Worm (Caenorhabditis elegans) whole organism, late embryonic: Measurements from ENCODE around the gene F32D1.7.

Experiments
- C08G9.2 ChIP-seq: sonication (generic microtip); optimal IDR thresholded peaks from 2 replicates; lab custom pipeline; 2016; ENCODE audit warnings: mild to moderate bottlenecking, missing genetic modification characterization, moderate library complexity, missing compliant biosample characterization
- K02D7.2 ChIP-seq: sonication (generic microtip); optimal IDR thresholded peaks from 2 replicates; lab custom pipeline; 2017; ENCODE audit warnings: mild to moderate bottlenecking, missing genetic modification characterization, missing compliant biosample characterization
- syd-9 ChIP-seq: sonication (generic microtip); optimal IDR thresholded peaks from 2 replicates; lab custom pipeline; 2016; ENCODE audit warnings: mild to moderate bottlenecking, missing genetic modification characterization, moderate library complexity, missing compliant biosample characterization

DNA sequence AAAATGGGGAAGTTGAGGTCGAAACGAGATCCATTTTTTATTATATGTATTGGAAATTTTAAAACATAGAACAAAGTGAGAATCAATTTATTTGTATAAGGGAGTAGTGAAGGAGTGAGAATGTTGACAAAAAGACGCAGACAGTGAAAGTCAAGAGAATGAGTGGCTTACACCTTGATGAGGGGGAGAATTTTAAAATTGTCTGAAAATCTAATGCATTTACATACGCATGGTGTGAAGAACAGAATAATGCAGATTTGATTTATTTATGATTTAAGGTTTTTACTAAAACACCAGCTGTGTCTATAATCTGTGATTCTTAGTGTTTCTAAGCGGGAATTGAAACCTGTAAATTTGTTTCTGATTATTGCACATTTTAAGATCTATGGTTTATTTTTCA, 50.6 kb downstream of the F32D1.7 start, which contains the start of gene nhr-125:
- TF ChIP-seq C08G9.2, result no peak
- no peak for TF ChIP-seq syd-9 (tag; lab: Kevin White, UChicago)
- no peak for TF ChIP-seq K02D7.2 (tag; lab: Kevin White, UChicago)
